Fruit fly (Drosophila melanogaster): ENCODE measurements around the gene squ.
A peak's percentile ranks its signal among the peaks of the same experiment; 100 is the strongest.

squ gene

DNA sequence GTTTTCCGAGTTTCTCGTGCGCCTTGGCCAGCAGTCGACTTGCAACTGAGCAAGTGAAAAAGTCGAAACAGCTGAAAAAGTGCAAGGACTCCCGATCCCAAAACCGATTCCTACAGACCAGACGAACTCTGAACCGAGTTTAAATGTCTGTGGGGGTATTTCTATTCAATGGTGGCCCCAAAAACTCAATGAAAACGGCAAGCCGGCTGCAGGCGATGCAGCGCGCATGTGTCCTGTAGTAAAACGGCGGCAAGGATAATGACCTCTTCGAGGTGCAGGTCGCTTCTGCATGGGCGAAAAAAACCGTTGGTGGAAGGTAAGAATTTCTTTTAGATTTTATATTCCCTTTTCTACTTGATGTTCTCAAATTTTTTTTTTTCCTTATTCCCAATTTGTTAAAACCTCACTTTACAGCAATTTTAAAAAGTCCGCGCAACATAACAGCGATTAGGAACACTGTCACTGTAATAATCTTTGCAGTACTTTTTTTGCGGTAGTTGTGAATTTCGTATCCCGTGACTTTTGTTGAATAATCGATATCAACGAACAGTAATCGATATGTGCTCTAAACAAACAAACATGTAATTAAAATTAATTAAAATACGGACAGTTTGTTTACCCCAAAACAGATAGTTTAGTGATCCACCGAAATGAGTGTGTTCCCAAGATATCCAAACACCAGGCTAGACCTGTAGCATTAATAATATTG, 3.0 kb upstream of the squ start, which contains the start of the genes Trpgamma and her (continued):
- TF ChIP-seq H2.0 (GFP tag; IDR thresholded peaks at IDR 0.05), result no peak
- TF ChIP-seq CG4707 (GFP tag; optimal IDR thresholded peaks at IDR 0.05), result no peak
- no peak for TF ChIP-seq CG13296 (GFP tag; optimal IDR thresholded peaks at IDR 0.05)
- no peak for TF ChIP-seq Spps (tag; optimal IDR thresholded peaks at IDR 0.05)
- no peak for TF ChIP-seq CG13123 (GFP tag; optimal IDR thresholded peaks at IDR 0.05)
- TF ChIP-seq CG12071 (GFP tag; optimal IDR thresholded peaks at IDR 0.05), result no peak
- TF ChIP-seq Trl (optimal IDR thresholded peaks at IDR 0.05), result no peak
- TF ChIP-seq Trl (GFP tag; optimal IDR thresholded peaks at IDR 0.05), result no peak
- TF ChIP-seq CG17612 (GFP tag; IDR thresholded peaks at IDR 0.05), result no peak
- no peak for TF ChIP-seq pita (GFP tag; optimal IDR thresholded peaks at IDR 0.05)
- TF ChIP-seq Ptx1 (GFP tag; IDR thresholded peaks at IDR 0.05), result no peak
- TF ChIP-seq CrebB (tag; optimal IDR thresholded peaks at IDR 0.05), result no peak
- no peak for TF ChIP-seq CG10959 (GFP tag; IDR thresholded peaks at IDR 0.05)
- no peak for TF ChIP-seq Fer3 (tag; optimal IDR thresholded peaks at IDR 0.05)
- no peak for TF ChIP-seq Hr78 (GFP tag; optimal IDR thresholded peaks at IDR 0.05)
- TF ChIP-seq NFAT (GFP tag; IDR thresholded peaks at IDR 0.05), result no peak
- no peak for TF ChIP-seq CG12391 (tag; optimal IDR thresholded peaks at IDR 0.05)
- TF ChIP-seq nerfin-1 (tag; optimal IDR thresholded peaks at IDR 0.05), result peak; percentile 29
- TF ChIP-seq CG13894 (tag; optimal IDR thresholded peaks at IDR 0.05), result no peak
- no peak for TF ChIP-seq kay (GFP tag; optimal IDR thresholded peaks at IDR 0.05)
- TF ChIP-seq CG8359 (GFP tag; optimal IDR thresholded peaks at IDR 0.05; ENCODE audit: borderline replicate concordance), result no peak
- no peak for TF ChIP-seq CG3065 (GFP tag; optimal IDR thresholded peaks at IDR 0.05)
- TF ChIP-seq Sry-β (GFP tag; optimal IDR thresholded peaks at IDR 0.05), result no peak
- TF ChIP-seq zfh2 (GFP tag; optimal IDR thresholded peaks at IDR 0.05), result peak; percentile 15
- TF ChIP-seq pum (GFP tag; optimal IDR thresholded peaks at IDR 0.05), result no peak
- no peak for TF ChIP-seq CG10431 (GFP tag; optimal IDR thresholded peaks at IDR 0.05)
- TF ChIP-seq CG12769 (tag; optimal IDR thresholded peaks at IDR 0.05), result no peak
- TF ChIP-seq CG4360 (GFP tag; IDR thresholded peaks at IDR 0.05), result no peak
- TF ChIP-seq slou (GFP tag; optimal IDR thresholded peaks at IDR 0.05), result no peak
- no peak for TF ChIP-seq ap (GFP tag; IDR thresholded peaks at IDR 0.05)
- TF ChIP-seq h (optimal IDR thresholded peaks at IDR 0.05), result no peak
- TF ChIP-seq CG14014 (GFP tag; IDR thresholded peaks at IDR 0.05), result no peak
- TF ChIP-seq CG10209 (GFP tag; optimal IDR thresholded peaks at IDR 0.05), result no peak
- peak; percentile 72; the same call in 1 of the 2 replicates for TF ChIP-seq nerfin-2 (GFP tag; IDR thresholded peaks at IDR 0.05; ENCODE audit: partially characterized antibody)
- TF ChIP-seq Blimp-1 (GFP tag; optimal IDR thresholded peaks at IDR 0.05), result no peak
- TF ChIP-seq zfh1 (GFP tag; IDR thresholded peaks at IDR 0.05), result no peak
- TF ChIP-seq CG31365 (tag; optimal IDR thresholded peaks at IDR 0.05), result no peak
- TF ChIP-seq ems (GFP tag; optimal IDR thresholded peaks at IDR 0.05), result no peak
- TF ChIP-seq Hmr (GFP tag; optimal IDR thresholded peaks at IDR 0.05), result peak; percentile 48
- TF ChIP-seq btn (GFP tag; optimal IDR thresholded peaks at IDR 0.05), result no peak
- TF ChIP-seq tgo (GFP tag; IDR thresholded peaks at IDR 0.05), result no peak
- TF ChIP-seq cato (GFP tag; optimal IDR thresholded peaks at IDR 0.05; ENCODE audit: borderline replicate concordance), result no peak
- no peak for TF ChIP-seq maf-S (GFP tag; optimal IDR thresholded peaks at IDR 0.05)
- no peak for TF ChIP-seq vfl (GFP tag; optimal IDR thresholded peaks at IDR 0.05)
- TF ChIP-seq Bteb2 (GFP tag; optimal IDR thresholded peaks at IDR 0.05), result no peak
- no peak for TF ChIP-seq Neu2 (GFP tag; optimal IDR thresholded peaks at IDR 0.05; ENCODE audit: borderline replicate concordance)
- no peak for TF ChIP-seq NC2α (GFP tag; optimal IDR thresholded peaks at IDR 0.05)
- TF ChIP-seq D19A (tag; optimal IDR thresholded peaks at IDR 0.05), result no peak
- peak; percentile 53 for TF ChIP-seq B-H2 (GFP tag; optimal IDR thresholded peaks at IDR 0.05)
- TF ChIP-seq CG8388 (GFP tag; optimal IDR thresholded peaks at IDR 0.05), result no peak
- no peak for TF ChIP-seq CG4820 (GFP tag; optimal IDR thresholded peaks at IDR 0.05)

All from whole organism, embryonic.